Worm (Caenorhabditis elegans): ENCODE data around the gene F22F7.7.

DNA sequence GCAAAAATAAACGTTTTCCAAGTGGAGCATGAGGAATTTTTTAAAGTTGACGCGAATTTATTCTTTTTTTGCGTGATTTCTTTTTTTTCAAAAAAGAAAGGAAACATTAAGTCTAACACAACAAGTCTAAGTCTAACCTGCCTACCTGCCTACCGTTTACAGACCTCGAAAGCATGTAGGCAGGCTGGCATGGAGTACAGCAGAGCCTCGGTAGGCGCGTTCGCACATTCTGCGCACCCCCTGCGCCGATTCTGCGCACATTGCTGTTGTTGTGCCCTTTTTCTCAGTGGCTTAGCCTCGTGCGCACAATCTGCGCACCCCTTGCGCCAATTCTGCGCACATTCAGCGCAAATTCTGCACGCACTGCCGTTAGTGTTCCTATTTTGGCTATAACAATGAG, 56.0 kb downstream of the F22F7.7 start:
- TF ChIP-seq aly-2 (tag; optimal IDR thresholded peaks at IDR 0.05) = no peak
- no peak for TF ChIP-seq unc-62 (GFP tag; optimal IDR thresholded peaks at IDR 0.05)
- TF ChIP-seq vab-15 (tag; optimal IDR thresholded peaks at IDR 0.05) = no peak
- TF ChIP-seq nhr-47 (tag; optimal IDR thresholded peaks at IDR 0.05) = no peak
- no peak for TF ChIP-seq ama-1 (optimal IDR thresholded peaks at IDR 0.05)
- TF ChIP-seq lin-14 (GFP tag; optimal IDR thresholded peaks at IDR 0.05) = no peak
- no peak for TF ChIP-seq zag-1 (tag; optimal IDR thresholded peaks at IDR 0.05)

Measured in whole organism, L1 larva.